Worm (Caenorhabditis elegans) whole organism, late embryonic: ENCODE data around the gene acdh-13.

Experiments
- C08G9.2 ChIP-seq: sonication (generic microtip); optimal IDR thresholded peaks from 2 replicates; lab custom pipeline; 2016; ENCODE audit warnings: mild to moderate bottlenecking, missing genetic modification characterization, moderate library complexity, missing compliant biosample characterization
- K09A11.1 ChIP-seq: sonication (generic microtip); optimal IDR thresholded peaks from 2 replicates; lab custom pipeline; 2017; ENCODE audit warnings: antibody characterized with exemption, mild to moderate bottlenecking, missing genetic modification characterization, missing compliant biosample characterization; ENCODE audit not compliant: insufficient read depth
- T23F11.4 ChIP-seq: fragments of 200-800 bp; sonication (Bioruptor generic); optimal IDR thresholded peaks from 2 replicates; lab custom pipeline; 2018; ENCODE audit warnings: mild to moderate bottlenecking, missing genetic modification characterization, missing compliant biosample characterization
- ama-1 ChIP-seq: fragments of 150-350 bp; optimal IDR thresholded peaks from 2 replicates; lab custom pipeline; 2014
- ceh-22 ChIP-seq: sonication (generic microtip); optimal IDR thresholded peaks from 2 replicates; lab custom pipeline; 2017; ENCODE audit warnings: missing biosample characterization, missing genetic modification characterization
- che-1 ChIP-seq: sonication (generic microtip); optimal IDR thresholded peaks from 2 replicates; lab custom pipeline; 2016; ENCODE audit warnings: mild to moderate bottlenecking, missing genetic modification characterization, missing compliant biosample characterization
- dmd-4 ChIP-seq: sonication (generic microtip); optimal IDR thresholded peaks from 2 replicates; lab custom pipeline; 2016; ENCODE audit warnings: borderline replicate concordance, missing genetic modification characterization, missing compliant biosample characterization
- nhr-11 ChIP-seq: fragments of 150-350 bp; optimal IDR thresholded peaks from 2 replicates; lab custom pipeline; 2014; ENCODE audit warnings: missing biosample characterization, missing genetic modification characterization
- nhr-232 ChIP-seq: sonication (generic microtip); optimal IDR thresholded peaks from 2 replicates; lab custom pipeline; 2016; ENCODE audit warnings: missing genetic modification characterization, missing compliant biosample characterization
- pag-3 ChIP-seq: sonication (generic microtip); optimal IDR thresholded peaks from 2 replicates; lab custom pipeline; 2016; ENCODE audit warnings: missing compliant biosample characterization, missing genetic modification characterization, borderline replicate concordance
- pha-4 ChIP-seq: fragments of 150-350 bp; optimal IDR thresholded peaks from 2 replicates; lab custom pipeline; 2018; ENCODE audit warnings: missing biosample characterization, missing genetic modification reagents, missing genetic modification characterization
- pqm-1 ChIP-seq: sonication (generic microtip); optimal IDR thresholded peaks from 2 replicates; lab custom pipeline; 2016; ENCODE audit warnings: missing genetic modification characterization, missing compliant biosample characterization
- rnt-1 ChIP-seq: sonication (generic microtip); optimal IDR thresholded peaks from 2 replicates; lab custom pipeline; 2016; ENCODE audit warnings: missing genetic modification characterization, missing compliant biosample characterization
- zip-5 ChIP-seq: sonication (generic microtip); optimal IDR thresholded peaks from 2 replicates; lab custom pipeline; 2016; ENCODE audit warnings: missing genetic modification characterization, missing compliant biosample characterization

- TF ChIP-seq pha-4 (tag; lab: Kevin White, UChicago), result no peak
- no peak for TF ChIP-seq pag-3
- TF ChIP-seq nhr-11 (tag; lab: Kevin White, UChicago), result no peak
- no peak for TF ChIP-seq ama-1 (lab: Kevin White, UChicago)
- TF ChIP-seq zip-5 (tag; lab: Kevin White, UChicago), result no peak
- TF ChIP-seq K09A11.1 (tag; lab: Kevin White, UChicago), result no peak
- no peak for TF ChIP-seq che-1 (tag; lab: Kevin White, UChicago)
- no peak for TF ChIP-seq rnt-1 (tag; lab: Kevin White, UChicago)
- TF ChIP-seq nhr-232 (tag; lab: Kevin White, UChicago), result no peak
- no peak for TF ChIP-seq dmd-4 (tag; lab: Kevin White, UChicago)
- no peak for TF ChIP-seq T23F11.4 (GFP tag; lab: Kevin White, UChicago)
- TF ChIP-seq pqm-1, result no peak
- no peak for TF ChIP-seq C08G9.2 (tag; lab: Kevin White, UChicago)
- no peak for TF ChIP-seq ceh-22 (tag; lab: Kevin White, UChicago)
Measured at ce11 chrIV:8496263-8496662, 2.4 kb downstream of the acdh-13 start, which contains the start of gene C28C12.12.
